Fruit fly (Drosophila melanogaster) whole organism, embryonic: Measurements from ENCODE around the gene spidey.

Source experiments
- ATbp ChIP-seq: fragments of 200-800 bp; sonication (Bioruptor generic); optimal IDR thresholded peaks from 2 replicates; lab custom pipeline; 2017; ENCODE audit warnings: missing biosample characterization, mild to moderate bottlenecking, missing genetic modification characterization, missing genetic modification reagents
- Ada2b ChIP-seq: fragments of 200-800 bp; sonication (Bioruptor generic); IDR thresholded peaks from 2 replicates; pipeline ENCODE4 v1.3.6; 2022; ENCODE audit warnings: missing biosample characterization, missing genetic modification characterization
- BEAF-32 ChIP-seq: fragments of 200-800 bp; sonication (Bioruptor generic); optimal IDR thresholded peaks from 3 replicates; lab custom pipeline; 2017; ENCODE audit warnings: missing biosample characterization, missing genetic modification characterization, mild to moderate bottlenecking, moderate library complexity, missing genetic modification reagents
- Bteb2 ChIP-seq: fragments of 200-800 bp; sonication (Bioruptor generic); optimal IDR thresholded peaks from 2 replicates; lab custom pipeline; 2016; ENCODE audit warnings: missing biosample characterization, missing genetic modification characterization
- CG10321 ChIP-seq: fragments of 200-800 bp; sonication (Bioruptor generic); IDR thresholded peaks from 2 replicates; pipeline ENCODE4 v1.3.6; 2022; ENCODE audit warnings: missing biosample characterization, missing genetic modification characterization
- CG10462 ChIP-seq: fragments of 200-800 bp; sonication (Bioruptor generic); optimal IDR thresholded peaks from 2 replicates; lab custom pipeline; 2016; ENCODE audit warnings: missing biosample characterization, missing genetic modification characterization
- CG11456 ChIP-seq: fragments of 200-800 bp; sonication (Bioruptor generic); IDR thresholded peaks from 3 replicates; pipeline ENCODE4 v1.3.6; 2022; ENCODE audit warnings: missing biosample characterization, missing genetic modification characterization
- CG11696 ChIP-seq: fragments of 200-800 bp; sonication (Bioruptor generic); IDR thresholded peaks from 2 replicates; pipeline ENCODE4 v1.3.6; 2022; ENCODE audit warnings: missing biosample characterization, missing genetic modification characterization
- CG12942 ChIP-seq: fragments of 200-800 bp; sonication (Bioruptor generic); optimal IDR thresholded peaks from 3 replicates; lab custom pipeline; 2016; ENCODE audit warnings: missing biosample characterization, missing genetic modification characterization
- CG13624 ChIP-seq: fragments of 200-800 bp; sonication (Bioruptor generic); optimal IDR thresholded peaks from 2 replicates; lab custom pipeline; 2016; ENCODE audit warnings: missing biosample characterization, missing genetic modification characterization
- CG15479 ChIP-seq: fragments of 200-800 bp; sonication (Bioruptor generic); optimal IDR thresholded peaks from 3 replicates; lab custom pipeline; 2019; ENCODE audit warnings: missing biosample characterization, mild to moderate bottlenecking, missing genetic modification characterization, moderate library complexity
- CG1647 ChIP-seq: fragments of 200-800 bp; sonication (Bioruptor generic); optimal IDR thresholded peaks from 3 replicates; lab custom pipeline; 2016; ENCODE audit warnings: missing biosample characterization, missing genetic modification characterization
- CG17385 ChIP-seq: fragments of 200-800 bp; sonication (Bioruptor generic); optimal IDR thresholded peaks from 3 replicates; lab custom pipeline; 2018; ENCODE audit warnings: missing biosample characterization, mild to moderate bottlenecking, missing genetic modification characterization
- CG17568 ChIP-seq: fragments of 200-800 bp; sonication (Bioruptor generic); optimal IDR thresholded peaks from 2 replicates; lab custom pipeline; 2018; ENCODE audit warnings: missing biosample characterization, mild to moderate bottlenecking, missing genetic modification characterization, moderate library complexity
- CG18262 ChIP-seq: fragments of 200-800 bp; optimal IDR thresholded peaks from 3 replicates; lab custom pipeline; 2019; ENCODE audit warnings: missing biosample characterization, mild to moderate bottlenecking, missing genetic modification characterization, moderate library complexity
- CG18619 ChIP-seq: fragments of 200-800 bp; sonication (Bioruptor generic); optimal IDR thresholded peaks from 3 replicates; lab custom pipeline; 2017; ENCODE audit warnings: missing biosample characterization, mild to moderate bottlenecking, missing genetic modification characterization
- CG6791 ChIP-seq: fragments of 200-800 bp; sonication (Bioruptor generic); IDR thresholded peaks from 3 replicates; pipeline ENCODE4 v1.3.6; 2022; ENCODE audit warnings: missing biosample characterization, missing genetic modification characterization; ENCODE audit not compliant: partially characterized antibody
- CG6813 ChIP-seq: fragments of 200-800 bp; sonication (Bioruptor generic); optimal IDR thresholded peaks from 2 replicates; lab custom pipeline; 2017; ENCODE audit warnings: missing biosample characterization, missing genetic modification characterization, mild to moderate bottlenecking, moderate library complexity, missing genetic modification reagents
- CG8089 ChIP-seq: fragments of 200-800 bp; sonication (Bioruptor generic); optimal IDR thresholded peaks from 3 replicates; lab custom pipeline; 2016; ENCODE audit warnings: missing biosample characterization, missing genetic modification characterization
- CG9727 ChIP-seq: fragments of 200-800 bp; sonication (Bioruptor generic); optimal IDR thresholded peaks from 3 replicates; lab custom pipeline; 2017; ENCODE audit warnings: missing biosample characterization, mild to moderate bottlenecking, missing genetic modification characterization
- CG9876 ChIP-seq: fragments of 200-800 bp; sonication (Bioruptor generic); optimal IDR thresholded peaks from 2 replicates; lab custom pipeline; 2016; ENCODE audit warnings: missing biosample characterization, missing genetic modification characterization
- CHES-1-like ChIP-seq: fragments of 200-800 bp; sonication (Bioruptor generic); optimal IDR thresholded peaks from 2 replicates; lab custom pipeline; 2016; ENCODE audit warnings: missing biosample characterization, missing genetic modification characterization
- Deaf1 ChIP-seq: fragments of 200-800 bp; optimal IDR thresholded peaks from 3 replicates; lab custom pipeline; 2019; ENCODE audit warnings: missing biosample characterization, mild to moderate bottlenecking, missing genetic modification characterization, moderate library complexity
- Dek ChIP-seq: fragments of 200-800 bp; sonication (Bioruptor generic); optimal IDR thresholded peaks from 3 replicates; lab custom pipeline; 2019; ENCODE audit warnings: missing biosample characterization, mild to moderate bottlenecking, missing genetic modification characterization, moderate library complexity
- Dip3 ChIP-seq: fragments of 200-800 bp; sonication (Bioruptor generic); optimal IDR thresholded peaks from 3 replicates; lab custom pipeline; 2016; ENCODE audit warnings: missing biosample characterization, missing genetic modification characterization
- Dp ChIP-seq: fragments of 200-800 bp; sonication (Bioruptor generic); optimal IDR thresholded peaks from 2 replicates; lab custom pipeline; 2018; ENCODE audit warnings: missing biosample characterization, mild to moderate bottlenecking, missing genetic modification characterization, moderate library complexity
- HLHmδ ChIP-seq: fragments of 200-800 bp; sonication (Bioruptor generic); optimal IDR thresholded peaks from 2 replicates; lab custom pipeline; 2018; ENCODE audit warnings: missing biosample characterization, mild to moderate bottlenecking, missing genetic modification characterization, moderate library complexity
- Hr39 ChIP-seq: fragments of >200 bp; optimal IDR thresholded peaks from 2 replicates; lab custom pipeline; 2017
- Hsf ChIP-seq: fragments of 200-800 bp; sonication (Bioruptor generic); optimal IDR thresholded peaks from 3 replicates; lab custom pipeline; 2016; ENCODE audit warnings: missing biosample characterization, missing genetic modification characterization
- Nf-YA ChIP-seq: fragments of 200-800 bp; sonication (Bioruptor generic); IDR thresholded peaks from 2 replicates; pipeline ENCODE4 v1.3.6; 2022; ENCODE audit warnings: missing biosample characterization, missing genetic modification characterization
- Trl ChIP-seq, 3 experiments: fragments of >200 bp in 2 of 3; fragments of 200-800 bp in 1 of 3; sonication (Bioruptor generic) in 1 of 3; optimal IDR thresholded peaks; 2 replicates in 1 of 3; 3 replicates in 2 of 3; lab custom pipeline; 2016 to 2017; ENCODE audit warnings: missing biosample characterization in 1 of 3, missing genetic modification characterization in 1 of 3
- Xrp1 ChIP-seq: fragments of 200-800 bp; sonication (Bioruptor generic); IDR thresholded peaks from 2 replicates; pipeline ENCODE4 v1.3.6; 2022; ENCODE audit warnings: missing biosample characterization, missing genetic modification characterization
- ab ChIP-seq: fragments of 200-800 bp; sonication (Bioruptor generic); optimal IDR thresholded peaks from 2 replicates; lab custom pipeline; 2016; ENCODE audit warnings: missing biosample characterization, missing genetic modification characterization
- bcd ChIP-seq: fragments of 200-800 bp; sonication (Bioruptor generic); optimal IDR thresholded peaks from 2 replicates; lab custom pipeline; 2017; ENCODE audit warnings: missing biosample characterization, mild to moderate bottlenecking, missing genetic modification characterization
- crc ChIP-seq: fragments of 200-800 bp; sonication (Bioruptor generic); optimal IDR thresholded peaks from 2 replicates; lab custom pipeline; 2016; ENCODE audit warnings: missing biosample characterization, missing genetic modification characterization
- crol ChIP-seq: fragments of 200-800 bp; sonication (Bioruptor generic); IDR thresholded peaks from 2 replicates; pipeline ENCODE4 v1.3.6; 2022; ENCODE audit warnings: missing biosample characterization, missing genetic modification characterization
- crp ChIP-seq, 2 experiments: fragments of 200-800 bp; sonication (Bioruptor generic); optimal IDR thresholded peaks; 2 replicates in 1 of 2; 3 replicates in 1 of 2; lab custom pipeline; 2017; ENCODE audit warnings: missing biosample characterization in 2 of 2, missing genetic modification characterization in 2 of 2, mild to moderate bottlenecking in 1 of 2, moderate library complexity in 1 of 2
- dmrt11E ChIP-seq: fragments of 200-800 bp; sonication (Bioruptor generic); optimal IDR thresholded peaks from 3 replicates; lab custom pipeline; 2018; ENCODE audit warnings: missing biosample characterization, mild to moderate bottlenecking, missing genetic modification characterization, moderate library complexity
- esg ChIP-seq: fragments of 200-800 bp; sonication (Bioruptor generic); conservative IDR thresholded peaks from 2 replicates; pipeline ENCODE4 v1.3.6; 2022; ENCODE audit warnings: missing biosample characterization, missing genetic modification characterization
- ewg ChIP-seq: fragments of 200-800 bp; sonication (Bioruptor generic); optimal IDR thresholded peaks from 3 replicates; lab custom pipeline; 2017; ENCODE audit warnings: mild to moderate bottlenecking, missing biosample characterization, missing genetic modification reagents, missing genetic modification characterization
- fru ChIP-seq: fragments of >200 bp; optimal IDR thresholded peaks from 2 replicates; lab custom pipeline; 2017
- nau ChIP-seq: fragments of 200-800 bp; sonication (Bioruptor generic); optimal IDR thresholded peaks from 3 replicates; lab custom pipeline; 2017; ENCODE audit warnings: missing biosample characterization, mild to moderate bottlenecking, missing genetic modification characterization, missing genetic modification reagents
- nerfin-2 ChIP-seq: fragments of 200-800 bp; sonication (Bioruptor generic); IDR thresholded peaks from 2 replicates; pipeline ENCODE4 v1.3.6; 2022; ENCODE audit warnings: missing biosample characterization, missing genetic modification characterization; ENCODE audit not compliant: partially characterized antibody
- pb ChIP-seq: fragments of 200-800 bp; sonication (Bioruptor generic); optimal IDR thresholded peaks from 3 replicates; lab custom pipeline; 2016; ENCODE audit warnings: missing biosample characterization, missing genetic modification characterization
- rib ChIP-seq: fragments of 200-800 bp; sonication (Bioruptor generic); IDR thresholded peaks from 2 replicates; pipeline ENCODE4 v1.3.6; 2022; ENCODE audit warnings: missing biosample characterization, missing genetic modification characterization
- schlank ChIP-seq: fragments of 200-800 bp; sonication (Bioruptor generic); optimal IDR thresholded peaks from 2 replicates; lab custom pipeline; 2018; ENCODE audit warnings: missing biosample characterization, mild to moderate bottlenecking, missing genetic modification characterization
- slou ChIP-seq: fragments of 200-800 bp; sonication (Bioruptor generic); optimal IDR thresholded peaks from 3 replicates; lab custom pipeline; 2016; ENCODE audit warnings: missing biosample characterization, missing genetic modification characterization
- tgo ChIP-seq: fragments of 200-800 bp; sonication (Bioruptor generic); IDR thresholded peaks from 3 replicates; pipeline ENCODE4 v1.3.6; 2022; ENCODE audit warnings: missing biosample characterization, missing genetic modification characterization
- yki ChIP-seq: fragments of >200 bp; optimal IDR thresholded peaks from 3 replicates; lab custom pipeline; 2018

Gene spidey

dm6 chrX:7908239-7909068, at the start of gene spidey, which contains the start of gene dpr14:
Gene spidey (plus strand): TSS chrX:7908931.
Gene dpr14 (minus strand): TSS chrX:7908286.
- TF ChIP-seq Xrp1 (GFP tag; lab: Robert Waterston, UW) (peak; percentile 90), Hsf (GFP tag; lab: Kevin White, UChicago) (peak; percentile 88), nerfin-2 (GFP tag; lab: Robert Waterston, UW) (0 out of 2 replicates have a peak, but pooled peaks have one; percentile 23), CG17385 (GFP tag; lab: Kevin White, UChicago) (peak; percentile 89), yki (lab: Kevin White, UChicago) (no peak), crc (peak; percentile 73), bcd (GFP tag; lab: Kevin White, UChicago) (peak; percentile 91), esg (GFP tag; lab: Robert Waterston, UW) (peak; percentile 89), nau (GFP tag; lab: Kevin White, UChicago) (peak; percentile 87), Nf-YA (peak; percentile 69; the same call in 1 of the 2 replicates), CG13624 (GFP tag; lab: Kevin White, UChicago) (peak; percentile 88), rib (GFP tag; lab: Robert Waterston, UW) (peak; percentile 75), CG10321 (no peak; the same call in 1 of the 2 replicates), CG12942 (peak; percentile 74), CG10462 (GFP tag; lab: Kevin White, UChicago) (peak; percentile 62), ab (GFP tag; lab: Kevin White, UChicago) (peak; percentile 81), Dp (GFP tag; lab: Kevin White, UChicago) (peak; percentile 55), crp (GFP tag; optimal IDR thresholded peaks at IDR 0.05; lab: Kevin White, UChicago) (peak in 1 of 2 experiments; percentile 36), CG17568 (GFP tag; lab: Kevin White, UChicago) (peak; percentile 80), tgo (GFP tag; lab: Robert Waterston, UW) (peak; percentile 93), CG9876 (GFP tag; lab: Kevin White, UChicago) (peak; percentile 73), CG15479 (GFP tag; lab: Kevin White, UChicago) (peak; percentile 9), CG8089 (GFP tag; lab: Kevin White, UChicago) (peak; percentile 75), Ada2b (GFP tag; lab: Robert Waterston, UW) (peak; percentile 89), CG11696 (GFP tag; lab: Robert Waterston, UW) (peak; percentile 80), HLHmδ (GFP tag; lab: Kevin White, UChicago) (no peak), CG6791 (GFP tag; lab: Robert Waterston, UW) (peak; percentile 52; the same call in 2 of the 3 replicates), CHES-1-like (GFP tag; lab: Kevin White, UChicago) (peak; percentile 89), Trl (optimal IDR thresholded peaks at IDR 0.05; lab: Kevin White, UChicago) (peak in 1 of 2 experiments; percentile 19), Trl (GFP tag; optimal IDR thresholded peaks at IDR 0.05; lab: Kevin White, UChicago) (peak; percentile 87), slou (GFP tag; lab: Kevin White, UChicago) (peak; percentile 26), schlank (peak; percentile 87), CG11456 (peak; percentile 90), CG18262 (peak; percentile 90), crol (GFP tag; lab: Robert Waterston, UW) (peak; percentile 89), CG9727 (GFP tag; lab: Kevin White, UChicago) (peak; percentile 88), ATbp (GFP tag; lab: Kevin White, UChicago) (peak; percentile 89), ewg (peak; percentile 89), Deaf1 (tag; lab: Kevin White, UChicago) (peak; percentile 69), dmrt11E (tag; lab: Kevin White, UChicago) (peak; percentile 73), BEAF-32 (GFP tag; lab: Kevin White, UChicago) (peak; percentile 50), Hr39 (no peak), CG18619 (peak; percentile 90), Dek (tag; lab: Kevin White, UChicago) (peak; percentile 90), fru (lab: Kevin White, UChicago) (no peak), Dip3 (GFP tag; lab: Kevin White, UChicago) (peak; percentile 88), Bteb2 (GFP tag; lab: Kevin White, UChicago) (peak; percentile 62), CG6813 (GFP tag; lab: Kevin White, UChicago) (peak; percentile 92), pb (GFP tag; lab: Kevin White, UChicago) (peak; percentile 22), CG1647 (GFP tag; lab: Kevin White, UChicago) (peak; percentile 81)
